Fruit fly (Drosophila melanogaster) Kc167 (cell line): ENCODE measurements around the gene D19A.

Source experiments
- Myc ChIP-seq: fragments of >200 bp; optimal IDR thresholded peaks from 2 replicates; lab custom pipeline; 2017; ENCODE audit warnings: missing external identifiers
- h ChIP-seq: fragments of >200 bp; optimal IDR thresholded peaks from 3 replicates; lab custom pipeline; 2018; ENCODE audit warnings: missing external identifiers
- ttk ChIP-seq: sonication (Bioruptor generic); optimal IDR thresholded peaks from 2 replicates; lab custom pipeline; 2017; ENCODE audit warnings: missing external identifiers

dm6 chr3L:6188995-6189927 lies at the start of gene D19A, which contains the start of gene CG7386:
- no peak for TF ChIP-seq h
- no peak for TF ChIP-seq Myc (lab: Kevin White, UChicago)
- no peak for TF ChIP-seq ttk
